Worm (Caenorhabditis elegans) whole organism, late embryonic: ENCODE data around the gene F31E9.3.

ENCODE experiments used
- C08G9.2 ChIP-seq: sonication (generic microtip); optimal IDR thresholded peaks from 2 replicates; lab custom pipeline; 2016; ENCODE audit warnings: mild to moderate bottlenecking, missing genetic modification characterization, moderate library complexity, missing compliant biosample characterization
- F13H6.1 ChIP-seq: sonication (generic microtip); optimal IDR thresholded peaks from 2 replicates; lab custom pipeline; 2016; ENCODE audit warnings: missing genetic modification characterization, missing compliant biosample characterization
- K02D7.2 ChIP-seq: sonication (generic microtip); optimal IDR thresholded peaks from 2 replicates; lab custom pipeline; 2017; ENCODE audit warnings: mild to moderate bottlenecking, missing genetic modification characterization, missing compliant biosample characterization
- ahr-1 ChIP-seq: sonication (generic microtip); optimal IDR thresholded peaks from 2 replicates; lab custom pipeline; 2016; ENCODE audit warnings: missing genetic modification characterization, missing compliant biosample characterization
- ceh-14 ChIP-seq: sonication (generic microtip); optimal IDR thresholded peaks from 2 replicates; lab custom pipeline; 2016; ENCODE audit warnings: missing genotype, missing genetic modification characterization, missing compliant biosample characterization
- ceh-22 ChIP-seq: sonication (generic microtip); optimal IDR thresholded peaks from 2 replicates; lab custom pipeline; 2017; ENCODE audit warnings: missing biosample characterization, missing genetic modification characterization
- ceh-24 ChIP-seq: sonication (generic microtip); optimal IDR thresholded peaks from 2 replicates; lab custom pipeline; 2016; ENCODE audit warnings: mild to moderate bottlenecking, missing genetic modification characterization, missing compliant biosample characterization
- ceh-34 ChIP-seq: sonication (generic microtip); optimal IDR thresholded peaks from 2 replicates; lab custom pipeline; 2016; ENCODE audit warnings: mild to moderate bottlenecking, missing genetic modification characterization, missing compliant biosample characterization
- ceh-9 ChIP-seq: sonication (generic microtip); optimal IDR thresholded peaks from 2 replicates; lab custom pipeline; 2016; ENCODE audit warnings: mild to moderate bottlenecking, missing genetic modification characterization, inconsistent platforms, missing compliant biosample characterization
- che-1 ChIP-seq: sonication (generic microtip); optimal IDR thresholded peaks from 2 replicates; lab custom pipeline; 2016; ENCODE audit warnings: mild to moderate bottlenecking, missing genetic modification characterization, missing compliant biosample characterization
- dve-1 ChIP-seq: sonication (generic microtip); optimal IDR thresholded peaks from 2 replicates; lab custom pipeline; 2017; ENCODE audit warnings: antibody characterized with exemption, mild to moderate bottlenecking, missing genetic modification characterization, missing compliant biosample characterization
- elt-2 ChIP-seq: sonication (generic microtip); optimal IDR thresholded peaks from 2 replicates; lab custom pipeline; 2016; ENCODE audit warnings: missing genetic modification reagents, missing genetic modification characterization, missing compliant biosample characterization
- elt-4 ChIP-seq: sonication (generic microtip); optimal IDR thresholded peaks from 2 replicates; lab custom pipeline; 2016; ENCODE audit warnings: missing genetic modification characterization, missing compliant biosample characterization
- ets-4 ChIP-seq: sonication (generic microtip); optimal IDR thresholded peaks from 2 replicates; lab custom pipeline; 2016; ENCODE audit warnings: missing genetic modification characterization, missing compliant biosample characterization
- gmeb-2 ChIP-seq: sonication (generic microtip); optimal IDR thresholded peaks from 2 replicates; lab custom pipeline; 2016; ENCODE audit warnings: missing genetic modification characterization, inconsistent platforms, missing compliant biosample characterization
- hlh-13 ChIP-seq: fragments of 200-800 bp; sonication (Bioruptor generic); optimal IDR thresholded peaks from 2 replicates; lab custom pipeline; 2018; ENCODE audit warnings: mild to moderate bottlenecking, missing genetic modification characterization, missing compliant biosample characterization
- hlh-15 ChIP-seq: sonication (generic microtip); optimal IDR thresholded peaks from 2 replicates; lab custom pipeline; 2016; ENCODE audit warnings: missing genetic modification characterization, missing compliant biosample characterization
- hlh-6 ChIP-seq: sonication (generic microtip); optimal IDR thresholded peaks from 2 replicates; lab custom pipeline; 2016; ENCODE audit warnings: missing genotype, missing genetic modification characterization, missing compliant biosample characterization
- lim-6 ChIP-seq: sonication (generic microtip); optimal IDR thresholded peaks from 2 replicates; lab custom pipeline; 2016; ENCODE audit warnings: missing genetic modification characterization, missing compliant biosample characterization
- lin-11 ChIP-seq: fragments of 200-800 bp; sonication (Bioruptor generic); optimal IDR thresholded peaks from 2 replicates; lab custom pipeline; 2018; ENCODE audit warnings: mild to moderate bottlenecking, missing genetic modification characterization, missing compliant biosample characterization
- madf-2 ChIP-seq: sonication (generic microtip); optimal IDR thresholded peaks from 2 replicates; lab custom pipeline; 2017; ENCODE audit warnings: missing genetic modification characterization, missing compliant biosample characterization
- mec-3 ChIP-seq: sonication (generic microtip); optimal IDR thresholded peaks from 2 replicates; lab custom pipeline; 2016; ENCODE audit warnings: borderline replicate concordance, missing genetic modification characterization, missing compliant biosample characterization
- nfya-1 ChIP-seq: sonication (generic microtip); optimal IDR thresholded peaks from 2 replicates; lab custom pipeline; 2017; ENCODE audit warnings: missing genetic modification characterization, mild to moderate bottlenecking, missing compliant biosample characterization, antibody characterized with exemption, moderate library complexity
- nhr-11 ChIP-seq: fragments of 150-350 bp; optimal IDR thresholded peaks from 2 replicates; lab custom pipeline; 2014; ENCODE audit warnings: missing biosample characterization, missing genetic modification characterization
- nhr-232 ChIP-seq: sonication (generic microtip); optimal IDR thresholded peaks from 2 replicates; lab custom pipeline; 2016; ENCODE audit warnings: missing genetic modification characterization, missing compliant biosample characterization
- pat-9 ChIP-seq: fragments of 200-800 bp; sonication (Bioruptor generic); optimal IDR thresholded peaks from 2 replicates; lab custom pipeline; 2018; ENCODE audit warnings: mild to moderate bottlenecking, missing genetic modification characterization, moderate library complexity, missing compliant biosample characterization
- pax-1 ChIP-seq: fragments of 150-350 bp; optimal IDR thresholded peaks from 2 replicates; lab custom pipeline; 2014; ENCODE audit warnings: missing biosample characterization, missing genetic modification characterization
- pha-4 ChIP-seq: fragments of 150-350 bp; optimal IDR thresholded peaks from 2 replicates; lab custom pipeline; 2018; ENCODE audit warnings: missing biosample characterization, missing genetic modification reagents, missing genetic modification characterization
- pqm-1 ChIP-seq: sonication (generic microtip); optimal IDR thresholded peaks from 2 replicates; lab custom pipeline; 2016; ENCODE audit warnings: missing genetic modification characterization, missing compliant biosample characterization
- sdc-2 ChIP-seq: sonication (generic microtip); optimal IDR thresholded peaks from 2 replicates; lab custom pipeline; 2016; ENCODE audit warnings: missing genotype, missing genetic modification characterization, missing compliant biosample characterization
- sox-2 ChIP-seq: fragments of 200-800 bp; sonication (Bioruptor generic); IDR thresholded peaks from 2 replicates; pipeline ENCODE4 v1.3.6; 2022; ENCODE audit warnings: missing genetic modification reagents, missing genetic modification characterization, missing compliant biosample characterization
- tbx-2 ChIP-seq: sonication (generic microtip); optimal IDR thresholded peaks from 2 replicates; lab custom pipeline; 2016; ENCODE audit warnings: missing genetic modification characterization, missing compliant biosample characterization
- unc-3 ChIP-seq, 2 experiments: fragments of 200-800 bp in 1 of 2; sonication (Bioruptor generic) in 1 of 2; sonication (generic microtip) in 1 of 2; conservative IDR thresholded peaks in 1 of 2; optimal IDR thresholded peaks in 1 of 2; 2 replicates each; pipeline versions ENCODE4 v1.3.6 to Lab custom; 2016 to 2022; ENCODE audit warnings: missing compliant biosample characterization in 2 of 2, missing genetic modification characterization in 2 of 2, missing genetic modification reagents in 1 of 2
- unc-42 ChIP-seq: sonication (generic microtip); optimal IDR thresholded peaks from 2 replicates; lab custom pipeline; 2016; ENCODE audit warnings: missing genotype, missing genetic modification characterization, missing compliant biosample characterization
- unc-55 ChIP-seq: sonication (generic microtip); optimal IDR thresholded peaks from 2 replicates; lab custom pipeline; 2017; ENCODE audit warnings: missing biosample characterization, missing genetic modification reagents, missing genetic modification characterization
- unc-86 ChIP-seq: sonication (generic microtip); optimal IDR thresholded peaks from 2 replicates; lab custom pipeline; 2016; ENCODE audit warnings: missing genetic modification characterization, missing compliant biosample characterization

F31E9.3 gene

ce11 chrV:17298657-17299056 is 23.7 kb upstream of the F31E9.3 start:
- TF ChIP-seq pha-4 (no peak), nfya-1 (tag; lab: Kevin White, UChicago) (no peak), pat-9 (tag; lab: Kevin White, UChicago) (no peak), unc-86 (tag; lab: Kevin White, UChicago) (no peak), K02D7.2 (tag; lab: Kevin White, UChicago) (no peak), madf-2 (tag; lab: Kevin White, UChicago) (no peak), ceh-14 (tag; lab: Kevin White, UChicago) (no peak), pax-1 (tag; lab: Kevin White, UChicago) (no peak), sox-2 (no peak), nhr-11 (tag; lab: Kevin White, UChicago) (no peak), pqm-1 (no peak), ceh-24 (tag; lab: Kevin White, UChicago) (no peak), ceh-9 (no peak), lin-11 (no peak), ceh-34 (no peak), C08G9.2 (tag; lab: Kevin White, UChicago) (no peak), unc-3 (GFP tag; conservative IDR thresholded peaks at IDR 0.05; lab: Robert Waterston, UW) (no peak), unc-3 (tag; optimal IDR thresholded peaks at IDR 0.05; lab: Kevin White, UChicago) (no peak), elt-4 (tag; lab: Kevin White, UChicago) (no peak), hlh-15 (no peak), unc-55 (GFP tag; lab: Kevin White, UChicago) (no peak)
- TF ChIP-seq, all 69 proteins: peak for 0

DNA sequence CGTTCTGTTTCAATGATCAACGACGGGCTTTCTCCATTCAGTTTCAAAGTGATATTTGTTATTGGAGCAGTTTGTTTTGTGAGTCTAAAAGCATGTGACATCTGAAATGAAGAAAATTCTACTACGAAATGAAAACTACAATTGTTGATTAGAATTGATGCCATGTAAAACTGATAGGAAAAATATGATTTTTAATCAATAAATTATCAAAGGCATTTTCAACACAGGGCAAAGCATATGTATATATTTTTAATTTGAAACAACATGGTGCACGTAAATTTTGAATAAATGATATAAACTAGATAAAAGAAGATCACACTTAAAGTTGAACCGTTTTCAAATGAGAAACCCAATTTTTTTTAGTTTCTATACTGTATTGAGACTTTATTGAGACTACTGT is 21.0 kb upstream of the F31E9.3 start, which contains the start of gene K10G4.5:
Gene K10G4.5, minus strand, starts transcription at position 101 of the 400 bp plus-strand sequence.
- TF ChIP-seq unc-42 (no peak), nhr-232 (tag; lab: Kevin White, UChicago) (no peak), hlh-6 (no peak), sdc-2 (no peak), elt-2 (no peak), ceh-34 (no peak), ahr-1 (tag; lab: Kevin White, UChicago) (no peak), pqm-1 (no peak), madf-2 (tag; lab: Kevin White, UChicago) (no peak)

DNA sequence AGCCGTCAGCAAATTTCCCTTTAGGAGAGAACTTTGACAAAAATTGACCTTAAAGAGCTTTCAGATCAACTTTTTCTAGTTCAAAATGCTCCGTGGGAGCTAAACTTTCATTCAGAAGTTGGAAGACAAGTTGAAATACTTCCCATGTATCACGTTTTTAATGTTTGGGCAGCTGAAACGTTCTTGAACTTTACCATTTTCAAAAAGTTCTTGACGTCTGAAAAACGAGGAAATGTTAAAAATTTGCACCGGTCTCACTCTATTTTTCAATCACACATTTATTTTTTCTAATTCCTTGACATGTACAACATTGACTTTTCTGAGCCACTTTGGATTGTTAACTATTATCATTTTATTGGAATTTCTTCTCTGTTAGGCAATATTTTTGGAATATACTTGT is 19.6 kb upstream of the F31E9.3 start, which contains the start of gene sri-70:
Gene sri-70, plus strand, starts transcription at position 301 of the 400 bp plus-strand sequence.
- TF ChIP-seq ets-4 (tag; lab: Kevin White, UChicago) (no peak), che-1 (tag; lab: Kevin White, UChicago) (no peak), lim-6 (tag; lab: Kevin White, UChicago) (no peak), mec-3 (tag; lab: Kevin White, UChicago) (no peak), pax-1 (tag; lab: Kevin White, UChicago) (no peak), nfya-1 (tag; lab: Kevin White, UChicago) (no peak), madf-2 (tag; lab: Kevin White, UChicago) (no peak), ceh-22 (tag; lab: Kevin White, UChicago) (no peak), F13H6.1 (no peak)

- TF ChIP-seq che-1 (tag; lab: Kevin White, UChicago) (no peak), dve-1 (no peak), tbx-2 (no peak), pqm-1 (no peak), gmeb-2 (no peak), K02D7.2 (tag; lab: Kevin White, UChicago) (no peak), hlh-13 (GFP tag; lab: Kevin White, UChicago) (no peak)
Measured at ce11 chrV:17303392-17303791, 19.0 kb upstream of the F31E9.3 start.
